Worm (Caenorhabditis elegans) whole organism, L2 larva: ENCODE measurements around the gene D1086.21.

ENCODE experiments used
- C34F6.9 ChIP-seq: fragments of 150-350 bp; optimal IDR thresholded peaks from 2 replicates; lab custom pipeline; 2014; ENCODE audit warnings: missing biosample characterization, missing genetic modification characterization
- R02D3.7 ChIP-seq: fragments of 150-350 bp; optimal IDR thresholded peaks from 2 replicates; lab custom pipeline; 2014; ENCODE audit warnings: missing biosample characterization, missing genetic modification characterization
- Y55F3AM.14 ChIP-seq: fragments of 200-800 bp; sonication (Bioruptor generic); optimal IDR thresholded peaks from 2 replicates; lab custom pipeline; 2018; ENCODE audit warnings: mild to moderate bottlenecking, missing genetic modification characterization, missing compliant biosample characterization
- alr-1 ChIP-seq: fragments of 150-350 bp; optimal IDR thresholded peaks from 2 replicates; lab custom pipeline; 2014; ENCODE audit warnings: missing biosample characterization, missing genetic modification characterization
- aly-2 ChIP-seq: fragments of 150-350 bp; optimal IDR thresholded peaks from 2 replicates; lab custom pipeline; 2014; ENCODE audit warnings: missing biosample characterization, missing genetic modification characterization
- ama-1 ChIP-seq: fragments of 150-350 bp; optimal IDR thresholded peaks from 2 replicates; lab custom pipeline; 2018; ENCODE audit warnings: inconsistent platforms
- blmp-1 ChIP-seq: sonication (generic microtip); optimal IDR thresholded peaks from 2 replicates; lab custom pipeline; 2017; ENCODE audit warnings: missing genetic modification characterization, mild to moderate bottlenecking, missing compliant biosample characterization, antibody characterized with exemption, moderate library complexity; ENCODE audit not compliant: insufficient read depth
- ceh-16 ChIP-seq: fragments of 150-350 bp; optimal IDR thresholded peaks from 2 replicates; lab custom pipeline; 2014; ENCODE audit warnings: missing biosample characterization, missing genetic modification characterization
- crh-2 ChIP-seq: sonication (generic microtip); optimal IDR thresholded peaks from 2 replicates; lab custom pipeline; 2017; ENCODE audit warnings: missing biosample characterization, missing genetic modification characterization
- egl-27 ChIP-seq: sonication (generic microtip); optimal IDR thresholded peaks from 3 replicates; lab custom pipeline; 2017; ENCODE audit warnings: missing biosample characterization, missing genetic modification reagents, missing genetic modification characterization
- elt-3 ChIP-seq: sonication (generic microtip); optimal IDR thresholded peaks from 2 replicates; lab custom pipeline; 2017; ENCODE audit warnings: missing biosample characterization, missing genetic modification characterization
- fos-1 ChIP-seq: fragments of 150-350 bp; optimal IDR thresholded peaks from 2 replicates; lab custom pipeline; 2014; ENCODE audit warnings: missing biosample characterization, missing genetic modification characterization
- gmeb-1 ChIP-seq: fragments of 150-350 bp; optimal IDR thresholded peaks from 2 replicates; lab custom pipeline; 2014; ENCODE audit warnings: missing biosample characterization, missing genetic modification characterization
- lin-11 ChIP-seq: fragments of 150-350 bp; sonication (generic microtip); optimal IDR thresholded peaks from 2 replicates; lab custom pipeline; 2014; ENCODE audit warnings: missing biosample characterization, missing genetic modification characterization, inconsistent platforms, mixed read lengths
- lin-13 ChIP-seq: fragments of 150-350 bp; optimal IDR thresholded peaks from 2 replicates; lab custom pipeline; 2014; ENCODE audit warnings: missing biosample characterization, missing genetic modification reagents, missing genetic modification characterization
- lin-39 ChIP-seq: fragments of 150-350 bp; optimal IDR thresholded peaks from 2 replicates; lab custom pipeline; 2014; ENCODE audit warnings: missing biosample characterization, missing genetic modification reagents, missing genetic modification characterization
- lsy-2 ChIP-seq, 2 experiments: fragments of 150-350 bp in 1 of 2; sonication (generic microtip) in 1 of 2; optimal IDR thresholded peaks; 2 replicates each; lab custom pipeline; 2014 to 2017; ENCODE audit warnings: missing biosample characterization in 2 of 2, missing genetic modification characterization in 2 of 2
- mab-5 ChIP-seq: fragments of 150-350 bp; optimal IDR thresholded peaks from 2 replicates; lab custom pipeline; 2014; ENCODE audit warnings: missing biosample characterization, missing genetic modification characterization
- mbf-1 ChIP-seq: sonication (generic microtip); optimal IDR thresholded peaks from 2 replicates; lab custom pipeline; 2017; ENCODE audit warnings: missing biosample characterization, missing genetic modification characterization
- mdl-1 ChIP-seq, 2 experiments: fragments of 150-350 bp in 1 of 2; sonication (generic microtip) in 1 of 2; optimal IDR thresholded peaks; 2 replicates each; lab custom pipeline; 2017; ENCODE audit warnings: missing biosample characterization in 2 of 2, missing genetic modification characterization in 2 of 2
- nhr-10 ChIP-seq: sonication (generic microtip); optimal IDR thresholded peaks from 2 replicates; lab custom pipeline; 2017; ENCODE audit warnings: missing biosample characterization, missing genetic modification characterization
- nhr-12 ChIP-seq: fragments of 150-350 bp; optimal IDR thresholded peaks from 2 replicates; lab custom pipeline; 2014; ENCODE audit warnings: missing biosample characterization, missing genetic modification characterization
- nhr-129 ChIP-seq: fragments of 150-350 bp; optimal IDR thresholded peaks from 2 replicates; lab custom pipeline; 2014; ENCODE audit warnings: missing biosample characterization, missing genetic modification characterization
- nhr-21 ChIP-seq: fragments of 150-350 bp; optimal IDR thresholded peaks from 2 replicates; lab custom pipeline; 2014; ENCODE audit warnings: missing biosample characterization, missing genetic modification characterization
- nhr-237 ChIP-seq: fragments of 150-350 bp; optimal IDR thresholded peaks from 2 replicates; lab custom pipeline; 2014; ENCODE audit warnings: missing biosample characterization, missing genetic modification characterization
- nhr-25 ChIP-seq: fragments of 150-350 bp; sonication (generic microtip); optimal IDR thresholded peaks from 3 replicates; lab custom pipeline; 2014; ENCODE audit warnings: missing biosample characterization, missing genetic modification characterization
- nhr-77 ChIP-seq: fragments of 150-350 bp; optimal IDR thresholded peaks from 2 replicates; lab custom pipeline; 2014; ENCODE audit warnings: missing biosample characterization, missing genetic modification characterization
- peb-1 ChIP-seq: fragments of 150-350 bp; optimal IDR thresholded peaks from 2 replicates; lab custom pipeline; 2014; ENCODE audit warnings: missing biosample characterization, missing genetic modification characterization
- sem-4 ChIP-seq: fragments of 150-350 bp; optimal IDR thresholded peaks from 2 replicates; lab custom pipeline; 2014; ENCODE audit warnings: missing biosample characterization, missing genetic modification reagents, missing genetic modification characterization
- skn-1 ChIP-seq: sonication (generic microtip); optimal IDR thresholded peaks from 2 replicates; lab custom pipeline; 2017; ENCODE audit warnings: missing biosample characterization, missing genetic modification characterization
- sma-3 ChIP-seq: sonication (generic microtip); optimal IDR thresholded peaks from 2 replicates; lab custom pipeline; 2016; ENCODE audit warnings: missing genetic modification reagents, missing genetic modification characterization, missing compliant biosample characterization
- sma-9 ChIP-seq, 2 experiments: fragments of 150-350 bp in 1 of 2; sonication (generic microtip) in 1 of 2; optimal IDR thresholded peaks; 2 replicates each; lab custom pipeline; 2014 to 2016; ENCODE audit warnings: missing genetic modification characterization in 2 of 2, mild to moderate bottlenecking in 1 of 2, missing biosample characterization in 1 of 2, missing compliant biosample characterization in 1 of 2, missing genetic modification reagents in 1 of 2, moderate library complexity in 1 of 2
- unc-62 ChIP-seq: fragments of 150-350 bp; optimal IDR thresholded peaks from 2 replicates; lab custom pipeline; 2014; ENCODE audit warnings: missing biosample characterization, missing genetic modification reagents, missing genetic modification characterization
- zag-1 ChIP-seq: fragments of 150-350 bp; optimal IDR thresholded peaks from 2 replicates; lab custom pipeline; 2014; ENCODE audit warnings: missing biosample characterization, missing genetic modification characterization

The D1086.21 gene

ce11 chrV:14093805-14094204 is 29.3 kb downstream of the D1086.21 start, which contains the start of gene D1086.8:
Gene D1086.8 (plus strand): TSS chrV:14094105.
- TF ChIP-seq ama-1 (lab: Kevin White, UChicago) (no peak), R02D3.7 (no peak), blmp-1 (tag; lab: Kevin White, UChicago) (no peak), Y55F3AM.14 (GFP tag; lab: Kevin White, UChicago) (no peak), C34F6.9 (tag; lab: Kevin White, UChicago) (peak; percentile 4)

- TF ChIP-seq mab-5 (tag; lab: Kevin White, UChicago) = no peak
- TF ChIP-seq sem-4 (tag; lab: Kevin White, UChicago) = no peak
- TF ChIP-seq aly-2 (tag; lab: Kevin White, UChicago) = no peak
- TF ChIP-seq lin-13 (GFP tag; lab: Kevin White, UChicago) = no peak
- no peak for TF ChIP-seq peb-1 (tag; lab: Kevin White, UChicago)
- no peak for TF ChIP-seq elt-3 (tag; lab: Kevin White, UChicago)
- TF ChIP-seq egl-27 (tag; lab: Kevin White, UChicago) = no peak
- no peak for TF ChIP-seq ama-1 (lab: Kevin White, UChicago)
- no peak for TF ChIP-seq gmeb-1 (tag; lab: Kevin White, UChicago)
- TF ChIP-seq alr-1 (tag; lab: Kevin White, UChicago) = no peak
- no peak for TF ChIP-seq nhr-12 (tag; lab: Kevin White, UChicago)
- no peak for TF ChIP-seq lin-11
- TF ChIP-seq nhr-237 (tag; lab: Kevin White, UChicago) = no peak
- TF ChIP-seq nhr-10 (tag; lab: Kevin White, UChicago) = no peak
- TF ChIP-seq unc-62 (GFP tag; lab: Kevin White, UChicago) = no peak
- TF ChIP-seq nhr-129 (tag; lab: Kevin White, UChicago) = no peak
- no peak for TF ChIP-seq ceh-16
- TF ChIP-seq fos-1 (tag; lab: Kevin White, UChicago) = no peak
- no peak for TF ChIP-seq sma-3
These were observed 30.0 kb downstream of the D1086.21 start for ce11 chrV:14094546-14094945.

ce11 chrV:14094953-14095352 is 30.4 kb downstream of the D1086.21 start:
- no peak for TF ChIP-seq lin-11
- peak; percentile 84 for TF ChIP-seq sma-9 (GFP tag; optimal IDR thresholded peaks at IDR 0.05; lab: Kevin White, UChicago)
- TF ChIP-seq sma-9 (tag; optimal IDR thresholded peaks at IDR 0.05; lab: Kevin White, UChicago) = no peak
- no peak for TF ChIP-seq nhr-77 (tag; lab: Kevin White, UChicago)
- peak in 1 of 2 experiments; percentile 3 for TF ChIP-seq mdl-1 (tag; optimal IDR thresholded peaks at IDR 0.05; lab: Kevin White, UChicago)
- TF ChIP-seq mab-5 (tag; lab: Kevin White, UChicago) = peak; percentile 24
- peak; percentile 65 for TF ChIP-seq nhr-25 (tag; lab: Kevin White, UChicago)
- TF ChIP-seq sma-3 = peak; percentile 57
- TF ChIP-seq fos-1 (tag; lab: Kevin White, UChicago) = peak; percentile 26
- no peak for TF ChIP-seq ama-1 (lab: Kevin White, UChicago)
- TF ChIP-seq ceh-16 = no peak
- peak; percentile 72 for TF ChIP-seq nhr-21 (tag; lab: Kevin White, UChicago)

- no peak for TF ChIP-seq mbf-1 (tag; lab: Kevin White, UChicago)
- no peak for TF ChIP-seq blmp-1 (tag; lab: Kevin White, UChicago)
- TF ChIP-seq nhr-21 (tag; lab: Kevin White, UChicago) = no peak
- TF ChIP-seq lin-39 (tag; lab: Kevin White, UChicago) = no peak
- no peak for TF ChIP-seq nhr-77 (tag; lab: Kevin White, UChicago)
- TF ChIP-seq nhr-237 (tag; lab: Kevin White, UChicago) = no peak
- TF ChIP-seq mab-5 (tag; lab: Kevin White, UChicago) = no peak
- TF ChIP-seq egl-27 (tag; lab: Kevin White, UChicago) = no peak
- TF ChIP-seq sma-3 = no peak
- TF ChIP-seq skn-1 (tag; lab: Kevin White, UChicago) = no peak
- TF ChIP-seq fos-1 (tag; lab: Kevin White, UChicago) = no peak
- TF ChIP-seq elt-3 (tag; lab: Kevin White, UChicago) = no peak
- TF ChIP-seq crh-2 (tag; lab: Kevin White, UChicago) = no peak
- no peak for TF ChIP-seq nhr-129 (tag; lab: Kevin White, UChicago)
- TF ChIP-seq Y55F3AM.14 (GFP tag; lab: Kevin White, UChicago) = no peak
- no peak for TF ChIP-seq ceh-16
- no peak for TF ChIP-seq nhr-10 (tag; lab: Kevin White, UChicago)
- TF ChIP-seq zag-1 (tag; lab: Kevin White, UChicago) = no peak
- no peak for TF ChIP-seq lsy-2 (tag; optimal IDR thresholded peaks at IDR 0.05; lab: Kevin White, UChicago)
- TF ChIP-seq peb-1 (tag; lab: Kevin White, UChicago) = no peak
- TF ChIP-seq, all 48 proteins: peak for 0
These were observed 32.8 kb downstream of the D1086.21 start for ce11 chrV:14097358-14097757.
